Worm (Caenorhabditis elegans): ENCODE data around the gene C13F10.6.

Gene C13F10.6

DNA sequence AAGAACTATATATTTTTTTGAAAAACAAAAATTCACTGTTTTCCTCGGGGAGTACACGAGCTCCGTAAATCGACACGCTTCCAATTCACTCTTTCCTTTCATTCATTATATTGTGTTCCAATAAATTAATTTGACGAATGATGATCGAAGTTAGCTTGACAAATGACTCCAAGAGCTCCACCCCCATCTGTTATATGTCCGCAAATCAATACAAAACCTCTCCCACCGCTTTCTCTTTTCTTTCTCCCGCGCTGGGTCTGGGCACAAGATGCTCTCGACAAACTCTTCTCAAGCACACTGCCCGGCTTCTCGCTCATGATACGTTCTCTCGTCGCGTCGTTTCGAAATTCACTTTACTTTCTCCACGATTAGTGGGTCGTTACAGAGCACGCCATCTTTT lies 3.1 kb upstream of the C13F10.6 start, which contains the start of gene C13F10.1:
C13F10.1 (plus strand) TSS at position 138 of the 400 bp plus-strand sequence.
- TF ChIP-seq hmg-11 (tag; optimal IDR thresholded peaks at IDR 0.05), result peak; percentile 57
- TF ChIP-seq lin-39 (tag; optimal IDR thresholded peaks at IDR 0.05), result peak; percentile 63
- peak; percentile 29 for TF ChIP-seq nfya-1 (tag; optimal IDR thresholded peaks at IDR 0.05; ENCODE audit: insufficient read depth)
- TF ChIP-seq egl-5 (tag; optimal IDR thresholded peaks at IDR 0.05), result peak; percentile 54
- no peak for TF ChIP-seq ZK546.5 (tag; optimal IDR thresholded peaks at IDR 0.05)

- no peak for TF ChIP-seq pqm-1 (tag; optimal IDR thresholded peaks at IDR 0.05)
- no peak for TF ChIP-seq egl-27 (tag; optimal IDR thresholded peaks at IDR 0.05)
- TF ChIP-seq R02D3.7 (tag; optimal IDR thresholded peaks at IDR 0.05), result no peak
- no peak for TF ChIP-seq nhr-77 (tag; optimal IDR thresholded peaks at IDR 0.05)
- TF ChIP-seq nhr-28 (tag; optimal IDR thresholded peaks at IDR 0.05), result no peak
- no peak for TF ChIP-seq eor-1 (tag; optimal IDR thresholded peaks at IDR 0.05)
- TF ChIP-seq lin-39 (tag; optimal IDR thresholded peaks at IDR 0.05), result no peak
- TF ChIP-seq fkh-10 (GFP tag; optimal IDR thresholded peaks at IDR 0.05), result no peak
- TF ChIP-seq hmg-11 (tag; optimal IDR thresholded peaks at IDR 0.05), result no peak
- no peak for TF ChIP-seq ceh-9 (tag; optimal IDR thresholded peaks at IDR 0.05)
- no peak for TF ChIP-seq skn-1 (tag; optimal IDR thresholded peaks at IDR 0.05)
- no peak for TF ChIP-seq nhr-76 (tag; optimal IDR thresholded peaks at IDR 0.05)
Measured at ce11 chrV:7223152-7223551, 2.3 kb upstream of the C13F10.6 start, which contains the start of gene C13F10.7. Gene C13F10.7 (minus strand): TSS chrV:7223252.

ce11 chrV:7218988-7219387 lies 1.9 kb downstream of the C13F10.6 start, which contains the start of gene C13F10.5:
Gene C13F10.5 (minus strand): TSS chrV:7219088.
- no peak for TF ChIP-seq nfya-1 (tag; optimal IDR thresholded peaks at IDR 0.05; ENCODE audit: insufficient read depth)
- no peak for TF ChIP-seq elt-2 (tag; optimal IDR thresholded peaks at IDR 0.05)
- no peak for TF ChIP-seq fkh-10 (GFP tag; optimal IDR thresholded peaks at IDR 0.05)
- TF ChIP-seq lin-15B (tag; optimal IDR thresholded peaks at IDR 0.05), result no peak
- no peak for TF ChIP-seq unc-62 (GFP tag; optimal IDR thresholded peaks at IDR 0.05)
- no peak for TF ChIP-seq sea-2 (GFP tag; optimal IDR thresholded peaks at IDR 0.05)
- TF ChIP-seq egl-5 (tag; optimal IDR thresholded peaks at IDR 0.05), result no peak
- no peak for TF ChIP-seq fos-1 (tag; optimal IDR thresholded peaks at IDR 0.05)
- no peak for TF ChIP-seq eor-1 (tag; optimal IDR thresholded peaks at IDR 0.05)
- TF ChIP-seq zag-1 (tag; optimal IDR thresholded peaks at IDR 0.05), result no peak
- TF ChIP-seq ceh-28 (tag; optimal IDR thresholded peaks at IDR 0.05), result no peak

- TF ChIP-seq lin-15B (tag; optimal IDR thresholded peaks at IDR 0.05) (peak; percentile 28), lin-39 (tag; optimal IDR thresholded peaks at IDR 0.05) (peak; percentile 16), sea-2 (GFP tag; optimal IDR thresholded peaks at IDR 0.05) (no peak), mdl-1 (tag; optimal IDR thresholded peaks at IDR 0.05) (no peak), hmg-11 (tag; optimal IDR thresholded peaks at IDR 0.05) (peak; percentile 44), ztf-4 (tag; optimal IDR thresholded peaks at IDR 0.05) (no peak), nfya-1 (tag; optimal IDR thresholded peaks at IDR 0.05; ENCODE audit: insufficient read depth) (peak; percentile 46), ceh-28 (tag; optimal IDR thresholded peaks at IDR 0.05) (no peak), nhr-77 (tag; optimal IDR thresholded peaks at IDR 0.05) (no peak), snpc-4 (tag; optimal IDR thresholded peaks at IDR 0.05) (peak; percentile 11)
Measured at ce11 chrV:7216016-7216415, 4.8 kb downstream of the C13F10.6 start.

DNA sequence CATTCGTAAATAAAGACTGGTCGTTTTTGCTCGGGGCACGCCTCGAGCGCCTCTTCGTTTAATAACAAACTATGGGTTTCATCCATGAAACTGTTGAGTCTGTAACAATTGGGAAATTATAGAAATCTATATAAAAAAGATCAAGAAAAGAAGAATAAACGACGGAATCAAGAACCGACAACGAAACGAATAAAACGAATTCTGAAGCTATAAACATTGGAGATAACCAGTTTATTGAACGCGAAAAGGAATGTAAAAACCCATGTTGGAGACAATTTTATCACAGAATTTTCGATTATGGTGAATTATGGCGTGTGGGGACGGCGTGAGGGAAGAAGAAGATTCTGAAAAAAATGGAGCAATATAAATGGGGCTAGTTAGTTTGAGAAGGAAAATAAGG lies 6.0 kb downstream of the C13F10.6 start, which contains the start of gene soap-1:
soap-1 (minus strand) TSS at position 101 of the 400 bp plus-strand sequence.
- no peak for TF ChIP-seq unc-39 (tag; optimal IDR thresholded peaks at IDR 0.05)
- TF ChIP-seq nhr-77 (tag; optimal IDR thresholded peaks at IDR 0.05), result no peak
- TF ChIP-seq unc-62 (GFP tag; optimal IDR thresholded peaks at IDR 0.05), result no peak
- TF ChIP-seq elt-3 (tag; optimal IDR thresholded peaks at IDR 0.05), result no peak
- no peak for TF ChIP-seq fkh-10 (GFP tag; optimal IDR thresholded peaks at IDR 0.05)
- TF ChIP-seq ztf-11 (tag; optimal IDR thresholded peaks at IDR 0.05), result no peak
- no peak for TF ChIP-seq jun-1 (tag; optimal IDR thresholded peaks at IDR 0.05)
- no peak for TF ChIP-seq zag-1 (tag; optimal IDR thresholded peaks at IDR 0.05)
- no peak for TF ChIP-seq nhr-11 (tag; optimal IDR thresholded peaks at IDR 0.05)
- no peak for TF ChIP-seq nhr-23 (tag; optimal IDR thresholded peaks at IDR 0.05)
- no peak for TF ChIP-seq nhr-12 (tag; optimal IDR thresholded peaks at IDR 0.05)
- no peak for TF ChIP-seq daf-12 (tag; optimal IDR thresholded peaks at IDR 0.05)
- TF ChIP-seq ceh-82 (tag; optimal IDR thresholded peaks at IDR 0.05), result no peak
- TF ChIP-seq lsy-12 (tag; optimal IDR thresholded peaks at IDR 0.05), result no peak
- TF ChIP-seq lin-39 (tag; optimal IDR thresholded peaks at IDR 0.05), result no peak
